Worm (Caenorhabditis elegans) whole organism, early embryonic: ENCODE measurements around the gene cyp-13A2.

Experiments used
- ama-1 ChIP-seq: fragments of 150-350 bp; optimal IDR thresholded peaks from 2 replicates; lab custom pipeline; 2014
- ceh-13 ChIP-seq: fragments of 200-800 bp; sonication (Bioruptor generic); optimal IDR thresholded peaks from 2 replicates; lab custom pipeline; 2018; ENCODE audit warnings: mild to moderate bottlenecking, missing genetic modification characterization, missing compliant biosample characterization
- ets-7 ChIP-seq: sonication (generic microtip); optimal IDR thresholded peaks from 2 replicates; lab custom pipeline; 2016; ENCODE audit warnings: missing genotype, missing genetic modification characterization, missing compliant biosample characterization
- hmg-4 ChIP-seq: fragments of 200-800 bp; sonication (Bioruptor generic); optimal IDR thresholded peaks from 2 replicates; lab custom pipeline; 2018; ENCODE audit warnings: mild to moderate bottlenecking, missing genetic modification characterization, missing compliant biosample characterization
- scrt-1 ChIP-seq: fragments of 200-800 bp; sonication (Bioruptor generic); IDR thresholded peaks from 2 replicates; pipeline ENCODE4 v1.3.6; 2022; ENCODE audit warnings: missing genetic modification characterization, missing compliant biosample characterization

DNA sequence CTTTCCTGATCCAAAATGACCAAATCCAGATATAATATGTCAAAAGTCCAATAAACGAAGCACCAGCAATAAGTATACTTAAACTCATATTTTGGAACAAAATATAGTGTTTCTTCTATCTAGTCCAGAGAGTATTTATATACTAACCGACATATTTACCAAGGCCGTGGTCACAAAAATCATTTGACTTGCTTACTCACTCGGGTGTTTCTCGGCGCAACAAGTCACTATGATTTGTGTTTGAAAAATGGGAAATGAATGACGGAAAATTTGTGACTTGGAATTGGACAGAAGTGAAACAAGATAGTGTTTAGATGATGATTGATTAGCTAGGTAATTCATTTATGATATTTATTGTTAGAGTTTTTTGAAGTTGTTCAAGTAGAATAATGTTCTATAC is 12.8 kb upstream of the cyp-13A2 start, which contains the start of gene cyp-13A5:
- TF ChIP-seq scrt-1 (GFP tag; lab: Robert Waterston, UW) (no peak), ama-1 (lab: Kevin White, UChicago) (no peak), ets-7 (tag; lab: Kevin White, UChicago) (no peak), hmg-4 (GFP tag; lab: Kevin White, UChicago) (no peak), ceh-13 (no peak)
